Fruit fly (Drosophila melanogaster) whole organism, prepupa: Measurements from ENCODE around the gene CG44153.

Experiments used
- Blimp-1 ChIP-seq: fragments of 200-800 bp; sonication (Bioruptor generic); optimal IDR thresholded peaks from 3 replicates; lab custom pipeline; 2017; ENCODE audit warnings: missing biosample characterization, missing genetic modification characterization, mild to moderate bottlenecking, moderate library complexity, missing genetic modification reagents
- CG16779 ChIP-seq: fragments of 200-800 bp; sonication (Bioruptor generic); optimal IDR thresholded peaks from 3 replicates; lab custom pipeline; 2017; ENCODE audit warnings: missing biosample characterization, mild to moderate bottlenecking, missing genetic modification characterization
- CG6854 ChIP-seq: fragments of 200-800 bp; sonication (Bioruptor generic); optimal IDR thresholded peaks from 2 replicates; lab custom pipeline; 2017; ENCODE audit warnings: missing biosample characterization, mild to moderate bottlenecking, missing genetic modification characterization
- Ets21C ChIP-seq: fragments of 200-800 bp; sonication (Bioruptor generic); optimal IDR thresholded peaks from 3 replicates; lab custom pipeline; 2016; ENCODE audit warnings: missing biosample characterization, missing genetic modification characterization
- fd59A ChIP-seq: fragments of 200-800 bp; sonication (Bioruptor generic); optimal IDR thresholded peaks from 2 replicates; lab custom pipeline; 2017; ENCODE audit warnings: missing biosample characterization, mild to moderate bottlenecking, missing genetic modification characterization, missing genetic modification reagents
- lz ChIP-seq: fragments of 200-800 bp; sonication (Bioruptor generic); optimal IDR thresholded peaks from 3 replicates; lab custom pipeline; 2016; ENCODE audit warnings: missing biosample characterization, missing genetic modification characterization

DNA sequence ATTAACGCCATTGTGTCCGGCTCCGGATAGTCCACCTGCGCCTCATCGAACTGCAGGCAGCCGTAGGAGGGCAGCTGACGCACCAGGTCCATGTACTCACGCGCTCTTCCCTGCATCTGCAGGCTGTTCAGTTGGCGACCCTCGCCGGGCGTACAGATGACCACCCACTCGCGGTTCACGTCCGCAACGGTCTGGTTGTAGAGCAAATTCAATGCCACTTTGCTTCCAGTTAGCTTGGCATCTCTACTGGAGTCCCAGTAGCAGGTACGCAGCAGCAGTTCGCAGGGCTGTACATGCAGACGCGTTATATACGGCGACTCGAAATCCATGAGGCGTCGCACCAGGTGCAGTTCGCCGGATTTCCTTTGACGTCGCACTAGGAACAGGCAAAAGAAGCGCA lies 25.9 kb upstream of the CG44153 start:
- no peak for TF ChIP-seq CG6854 (GFP tag; lab: Kevin White, UChicago)
- TF ChIP-seq CG16779 (tag; lab: Kevin White, UChicago): no peak
- no peak for TF ChIP-seq fd59A (GFP tag; lab: Kevin White, UChicago)
- no peak for TF ChIP-seq Blimp-1 (GFP tag; lab: Kevin White, UChicago)
- no peak for TF ChIP-seq Ets21C (GFP tag; lab: Kevin White, UChicago)
- TF ChIP-seq lz (GFP tag; lab: Kevin White, UChicago): no peak
